Worm (Caenorhabditis elegans) whole organism, late embryonic: ENCODE measurements around the gene npr-25.

ENCODE experiments used
- C08G9.2 ChIP-seq: sonication (generic microtip); optimal IDR thresholded peaks from 2 replicates; lab custom pipeline; 2016; ENCODE audit warnings: mild to moderate bottlenecking, missing genetic modification characterization, moderate library complexity, missing compliant biosample characterization
- K02D7.2 ChIP-seq: sonication (generic microtip); optimal IDR thresholded peaks from 2 replicates; lab custom pipeline; 2017; ENCODE audit warnings: mild to moderate bottlenecking, missing genetic modification characterization, missing compliant biosample characterization
- K09A11.1 ChIP-seq: sonication (generic microtip); optimal IDR thresholded peaks from 2 replicates; lab custom pipeline; 2017; ENCODE audit warnings: antibody characterized with exemption, mild to moderate bottlenecking, missing genetic modification characterization, missing compliant biosample characterization; ENCODE audit not compliant: insufficient read depth
- Y22D7AL.16 ChIP-seq: sonication (generic microtip); optimal IDR thresholded peaks from 2 replicates; lab custom pipeline; 2016; ENCODE audit warnings: missing genetic modification characterization, missing compliant biosample characterization
- ceh-14 ChIP-seq: sonication (generic microtip); optimal IDR thresholded peaks from 2 replicates; lab custom pipeline; 2016; ENCODE audit warnings: missing genotype, missing genetic modification characterization, missing compliant biosample characterization
- ceh-18 ChIP-seq: sonication (generic microtip); optimal IDR thresholded peaks from 2 replicates; lab custom pipeline; 2016; ENCODE audit warnings: missing genetic modification characterization, missing compliant biosample characterization
- ceh-22 ChIP-seq: sonication (generic microtip); optimal IDR thresholded peaks from 2 replicates; lab custom pipeline; 2017; ENCODE audit warnings: missing biosample characterization, missing genetic modification characterization
- ceh-30 ChIP-seq: fragments of 150-350 bp; optimal IDR thresholded peaks from 2 replicates; lab custom pipeline; 2014; ENCODE audit warnings: missing biosample characterization, missing genetic modification characterization
- ceh-34 ChIP-seq: sonication (generic microtip); optimal IDR thresholded peaks from 2 replicates; lab custom pipeline; 2016; ENCODE audit warnings: mild to moderate bottlenecking, missing genetic modification characterization, missing compliant biosample characterization
- ceh-6 ChIP-seq: fragments of 200-800 bp; sonication (Bioruptor generic); optimal IDR thresholded peaks from 2 replicates; lab custom pipeline; 2018; ENCODE audit warnings: mild to moderate bottlenecking, missing genetic modification characterization, missing compliant biosample characterization
- ceh-9 ChIP-seq: sonication (generic microtip); optimal IDR thresholded peaks from 2 replicates; lab custom pipeline; 2016; ENCODE audit warnings: mild to moderate bottlenecking, missing genetic modification characterization, inconsistent platforms, missing compliant biosample characterization
- che-1 ChIP-seq: sonication (generic microtip); optimal IDR thresholded peaks from 2 replicates; lab custom pipeline; 2016; ENCODE audit warnings: mild to moderate bottlenecking, missing genetic modification characterization, missing compliant biosample characterization
- dmd-4 ChIP-seq: sonication (generic microtip); optimal IDR thresholded peaks from 2 replicates; lab custom pipeline; 2016; ENCODE audit warnings: borderline replicate concordance, missing genetic modification characterization, missing compliant biosample characterization
- eyg-1 ChIP-seq: sonication (generic microtip); optimal IDR thresholded peaks from 2 replicates; lab custom pipeline; 2016; ENCODE audit warnings: missing genotype, missing genetic modification characterization, missing compliant biosample characterization
- fax-1 ChIP-seq: sonication (generic microtip); optimal IDR thresholded peaks from 2 replicates; lab custom pipeline; 2016; ENCODE audit warnings: missing genotype, missing genetic modification characterization, missing compliant biosample characterization
- hlh-13 ChIP-seq: fragments of 200-800 bp; sonication (Bioruptor generic); optimal IDR thresholded peaks from 2 replicates; lab custom pipeline; 2018; ENCODE audit warnings: mild to moderate bottlenecking, missing genetic modification characterization, missing compliant biosample characterization
- hlh-15 ChIP-seq: sonication (generic microtip); optimal IDR thresholded peaks from 2 replicates; lab custom pipeline; 2016; ENCODE audit warnings: missing genetic modification characterization, missing compliant biosample characterization
- hlh-6 ChIP-seq: sonication (generic microtip); optimal IDR thresholded peaks from 2 replicates; lab custom pipeline; 2016; ENCODE audit warnings: missing genotype, missing genetic modification characterization, missing compliant biosample characterization
- hlh-8 ChIP-seq: sonication (generic microtip); optimal IDR thresholded peaks from 2 replicates; lab custom pipeline; 2016; ENCODE audit warnings: missing genotype, missing genetic modification characterization, missing compliant biosample characterization
- lim-6 ChIP-seq: sonication (generic microtip); optimal IDR thresholded peaks from 2 replicates; lab custom pipeline; 2016; ENCODE audit warnings: missing genetic modification characterization, missing compliant biosample characterization
- madf-2 ChIP-seq: sonication (generic microtip); optimal IDR thresholded peaks from 2 replicates; lab custom pipeline; 2017; ENCODE audit warnings: missing genetic modification characterization, missing compliant biosample characterization
- mec-3 ChIP-seq: sonication (generic microtip); optimal IDR thresholded peaks from 2 replicates; lab custom pipeline; 2016; ENCODE audit warnings: borderline replicate concordance, missing genetic modification characterization, missing compliant biosample characterization
- nfya-1 ChIP-seq: sonication (generic microtip); optimal IDR thresholded peaks from 2 replicates; lab custom pipeline; 2017; ENCODE audit warnings: missing genetic modification characterization, mild to moderate bottlenecking, missing compliant biosample characterization, antibody characterized with exemption, moderate library complexity
- npax-4 ChIP-seq: sonication (generic microtip); optimal IDR thresholded peaks from 2 replicates; lab custom pipeline; 2016; ENCODE audit warnings: missing genetic modification characterization, missing compliant biosample characterization
- odd-2 ChIP-seq: sonication (generic microtip); optimal IDR thresholded peaks from 2 replicates; lab custom pipeline; 2017; ENCODE audit warnings: antibody characterized with exemption, mild to moderate bottlenecking, missing genetic modification characterization, missing compliant biosample characterization
- pag-3 ChIP-seq: sonication (generic microtip); optimal IDR thresholded peaks from 2 replicates; lab custom pipeline; 2016; ENCODE audit warnings: missing compliant biosample characterization, missing genetic modification characterization, borderline replicate concordance
- pat-9 ChIP-seq: fragments of 200-800 bp; sonication (Bioruptor generic); optimal IDR thresholded peaks from 2 replicates; lab custom pipeline; 2018; ENCODE audit warnings: mild to moderate bottlenecking, missing genetic modification characterization, moderate library complexity, missing compliant biosample characterization
- pha-4 ChIP-seq: fragments of 150-350 bp; optimal IDR thresholded peaks from 2 replicates; lab custom pipeline; 2018; ENCODE audit warnings: missing biosample characterization, missing genetic modification reagents, missing genetic modification characterization
- pros-1 ChIP-seq: fragments of 150-350 bp; optimal IDR thresholded peaks from 2 replicates; lab custom pipeline; 2014; ENCODE audit warnings: missing biosample characterization, missing genetic modification reagents, missing genetic modification characterization
- rnt-1 ChIP-seq: sonication (generic microtip); optimal IDR thresholded peaks from 2 replicates; lab custom pipeline; 2016; ENCODE audit warnings: missing genetic modification characterization, missing compliant biosample characterization
- sox-4 ChIP-seq: sonication (generic microtip); optimal IDR thresholded peaks from 2 replicates; lab custom pipeline; 2017; ENCODE audit warnings: mild to moderate bottlenecking, missing genetic modification characterization, inconsistent platforms, missing compliant biosample characterization
- syd-9 ChIP-seq: sonication (generic microtip); optimal IDR thresholded peaks from 2 replicates; lab custom pipeline; 2016; ENCODE audit warnings: mild to moderate bottlenecking, missing genetic modification characterization, moderate library complexity, missing compliant biosample characterization
- ttx-3 ChIP-seq: sonication (generic microtip); optimal IDR thresholded peaks from 2 replicates; lab custom pipeline; 2016; ENCODE audit warnings: missing genetic modification reagents, missing genetic modification characterization, missing compliant biosample characterization
- unc-42 ChIP-seq: sonication (generic microtip); optimal IDR thresholded peaks from 2 replicates; lab custom pipeline; 2016; ENCODE audit warnings: missing genotype, missing genetic modification characterization, missing compliant biosample characterization
- unc-55 ChIP-seq: sonication (generic microtip); optimal IDR thresholded peaks from 2 replicates; lab custom pipeline; 2017; ENCODE audit warnings: missing biosample characterization, missing genetic modification reagents, missing genetic modification characterization
- unc-86 ChIP-seq: sonication (generic microtip); optimal IDR thresholded peaks from 2 replicates; lab custom pipeline; 2016; ENCODE audit warnings: missing genetic modification characterization, missing compliant biosample characterization
- ztf-16 ChIP-seq: sonication (generic microtip); optimal IDR thresholded peaks from 2 replicates; lab custom pipeline; 2017; ENCODE audit warnings: missing genetic modification characterization, missing compliant biosample characterization

Gene npr-25

DNA sequence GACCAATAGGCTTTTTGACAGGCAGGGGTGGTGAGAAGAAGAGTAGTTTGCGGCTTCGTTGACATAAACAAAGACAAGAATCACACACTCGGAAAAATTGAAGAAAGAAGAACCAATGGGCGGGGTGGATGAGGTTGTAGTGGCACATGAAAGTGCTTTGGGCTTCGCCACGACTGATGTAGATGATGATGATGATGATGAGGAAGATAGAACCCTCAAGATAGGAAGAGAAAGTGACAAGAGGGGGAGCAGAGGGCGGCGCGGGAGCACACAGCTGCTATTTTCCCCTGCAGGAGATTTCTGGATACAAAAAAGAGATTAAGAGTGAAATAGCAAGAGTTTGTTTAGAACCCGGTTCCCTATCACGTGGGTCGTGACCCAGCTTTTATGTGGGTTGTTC is 43.9 kb downstream of the npr-25 start (continued):
- TF ChIP-seq nfya-1, result peak; percentile 59
- no peak for TF ChIP-seq unc-86
- TF ChIP-seq che-1 (tag; lab: Kevin White, UChicago), result no peak
- TF ChIP-seq Y22D7AL.16 (tag; lab: Kevin White, UChicago), result no peak
- TF ChIP-seq npax-4 (tag; lab: Kevin White, UChicago), result no peak
- no peak for TF ChIP-seq hlh-8 (tag; lab: Kevin White, UChicago)
- TF ChIP-seq K09A11.1 (tag; lab: Kevin White, UChicago), result no peak
- no peak for TF ChIP-seq C08G9.2 (tag; lab: Kevin White, UChicago)
- TF ChIP-seq ceh-9 (tag; lab: Kevin White, UChicago), result no peak
- TF ChIP-seq syd-9 (tag; lab: Kevin White, UChicago), result no peak
- no peak for TF ChIP-seq eyg-1 (tag; lab: Kevin White, UChicago)
- TF ChIP-seq ceh-6, result no peak
- peak; percentile 19 for TF ChIP-seq pat-9 (tag; lab: Kevin White, UChicago)
- TF ChIP-seq fax-1 (tag; lab: Kevin White, UChicago), result no peak
- TF ChIP-seq unc-55 (GFP tag; lab: Kevin White, UChicago), result peak; percentile 55
- TF ChIP-seq ceh-34 (tag; lab: Kevin White, UChicago), result peak; percentile 6
- no peak for TF ChIP-seq odd-2 (tag; lab: Kevin White, UChicago)
- TF ChIP-seq ceh-18 (tag; lab: Kevin White, UChicago), result peak; percentile 85

ce11 chrV:11308346-11308745 is 44.4 kb downstream of the npr-25 start, which contains the start of gene snf-11:
Gene snf-11, minus strand, starts transcription at chrV:11308446.
- TF ChIP-seq mec-3 (no peak), hlh-6 (tag; lab: Kevin White, UChicago) (no peak), hlh-15 (no peak), ceh-6 (no peak), ztf-16 (tag; lab: Kevin White, UChicago) (no peak), lim-6 (tag; lab: Kevin White, UChicago) (no peak)

DNA sequence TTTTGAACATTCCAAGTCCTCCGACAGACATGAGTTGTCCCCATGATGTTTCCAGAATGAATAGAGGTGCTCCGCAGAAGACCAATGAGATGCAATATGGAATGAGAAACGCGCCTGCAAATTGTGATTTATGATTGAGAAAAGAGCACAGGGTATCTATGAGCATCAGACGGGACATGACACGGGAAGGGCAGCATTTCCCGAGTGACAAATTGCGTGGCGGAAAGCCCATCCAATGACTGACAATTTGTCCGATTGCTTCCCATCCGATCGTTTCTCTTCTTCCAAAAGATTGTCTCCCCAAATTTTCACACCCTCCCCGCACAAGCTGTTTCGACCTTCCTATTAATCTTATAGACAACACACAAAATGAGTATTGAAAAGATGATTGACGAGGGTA is 45.0 kb downstream of the npr-25 start:
- TF ChIP-seq K02D7.2 (tag; lab: Kevin White, UChicago), result no peak
- TF ChIP-seq hlh-13 (GFP tag; lab: Kevin White, UChicago), result no peak
- TF ChIP-seq ceh-18 (tag; lab: Kevin White, UChicago), result peak; percentile 83
- TF ChIP-seq ttx-3 (tag; lab: Kevin White, UChicago), result no peak
- TF ChIP-seq ceh-22, result no peak
- TF ChIP-seq madf-2, result no peak
- peak; percentile 6 for TF ChIP-seq nfya-1
- TF ChIP-seq dmd-4, result no peak
- TF ChIP-seq ceh-34 (tag; lab: Kevin White, UChicago), result no peak
- TF ChIP-seq rnt-1 (tag; lab: Kevin White, UChicago), result peak; percentile 75
- no peak for TF ChIP-seq fax-1 (tag; lab: Kevin White, UChicago)
- TF ChIP-seq pag-3 (tag; lab: Kevin White, UChicago), result no peak
- peak; percentile 95 for TF ChIP-seq unc-55 (GFP tag; lab: Kevin White, UChicago)

- TF ChIP-seq unc-42 (tag; lab: Kevin White, UChicago) (no peak), dmd-4 (no peak), ceh-14 (tag; lab: Kevin White, UChicago) (no peak), ceh-30 (no peak), sox-4 (tag; lab: Kevin White, UChicago) (no peak), che-1 (tag; lab: Kevin White, UChicago) (no peak), unc-55 (GFP tag; lab: Kevin White, UChicago) (no peak), pros-1 (no peak), pha-4 (tag; lab: Kevin White, UChicago) (no peak), npax-4 (tag; lab: Kevin White, UChicago) (no peak), mec-3 (no peak)
These were observed 47.9 kb downstream of the npr-25 start, which contains the start of gene srh-45 for ce11 chrV:11304879-11305278. Gene srh-45, minus strand, starts transcription at chrV:11304979.
